Worm (Caenorhabditis elegans) whole organism, mixed stage, embryonic: ENCODE data around the gene twk-23.

Experiments
- elt-3 ChIP-seq: fragments of 150-350 bp; optimal IDR thresholded peaks from 2 replicates; lab custom pipeline; 2014; ENCODE audit warnings: missing biosample characterization, missing genetic modification characterization
- tbx-8 ChIP-seq: fragments of 200-800 bp; sonication (Bioruptor generic); optimal IDR thresholded peaks from 2 replicates; lab custom pipeline; 2018; ENCODE audit warnings: mild to moderate bottlenecking, missing genetic modification characterization, moderate library complexity, missing compliant biosample characterization

DNA sequence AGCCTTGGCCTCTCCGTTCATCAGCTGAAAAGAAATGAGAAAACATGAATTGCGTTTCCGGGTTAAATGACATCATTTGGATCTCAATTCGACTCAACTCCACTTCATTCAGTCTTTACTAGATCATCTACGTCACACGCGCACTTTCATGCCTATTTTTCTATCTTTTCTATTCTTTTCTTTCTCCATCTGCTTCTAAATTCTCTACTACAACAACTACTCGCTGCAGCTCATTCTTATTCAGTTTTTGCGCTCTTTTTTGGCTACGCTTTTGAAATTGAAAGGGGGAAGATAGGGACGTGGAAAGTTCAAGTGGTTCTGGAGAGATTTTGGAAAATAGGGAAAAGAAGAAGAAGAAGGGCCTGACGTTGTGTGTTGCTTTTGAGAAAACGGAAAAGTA, 54.8 kb downstream of the twk-23 start:
- no peak for TF ChIP-seq elt-3 (tag; lab: Kevin White, UChicago)
- TF ChIP-seq tbx-8 (GFP tag; lab: Kevin White, UChicago): no peak
